Fruit fly (Drosophila melanogaster) whole organism, embryonic: ENCODE data around the gene CG12289.
A peak's percentile ranks its signal among the peaks of the same experiment; 100 is the strongest.

Experiments
- Blimp-1 ChIP-seq: fragments of 200-800 bp; sonication (Bioruptor generic); optimal IDR thresholded peaks from 3 replicates; lab custom pipeline; 2018; ENCODE audit warnings: missing biosample characterization, missing genetic modification characterization, mild to moderate bottlenecking, moderate library complexity, missing genetic modification reagents
- CG12219 ChIP-seq: fragments of 200-800 bp; sonication (Bioruptor generic); optimal IDR thresholded peaks from 3 replicates; lab custom pipeline; 2018; ENCODE audit warnings: missing biosample characterization, mild to moderate bottlenecking, missing genetic modification characterization
- CG12659 ChIP-seq: fragments of 200-800 bp; sonication (Bioruptor generic); optimal IDR thresholded peaks from 3 replicates; lab custom pipeline; 2017; ENCODE audit warnings: mild to moderate bottlenecking, missing biosample characterization, missing genetic modification reagents, missing genetic modification characterization
- CG15073 ChIP-seq: fragments of 200-800 bp; sonication (Bioruptor generic); optimal IDR thresholded peaks from 2 replicates; lab custom pipeline; 2016; ENCODE audit warnings: missing biosample characterization, missing genetic modification characterization
- CG15601 ChIP-seq: fragments of 200-800 bp; sonication (Bioruptor generic); optimal IDR thresholded peaks from 3 replicates; lab custom pipeline; 2019; ENCODE audit warnings: missing biosample characterization, mild to moderate bottlenecking, missing genetic modification characterization, moderate library complexity
- CG18599 ChIP-seq: fragments of 200-800 bp; sonication (Bioruptor generic); optimal IDR thresholded peaks from 3 replicates; lab custom pipeline; 2017; ENCODE audit warnings: missing biosample characterization, missing genetic modification characterization, mild to moderate bottlenecking, moderate library complexity, missing genetic modification reagents
- CG3163 ChIP-seq: fragments of 200-800 bp; sonication (Bioruptor generic); optimal IDR thresholded peaks from 3 replicates; lab custom pipeline; 2016; ENCODE audit warnings: missing biosample characterization, missing genetic modification characterization
- CG32767 ChIP-seq: fragments of 200-800 bp; sonication (Bioruptor generic); IDR thresholded peaks from 2 replicates; pipeline ENCODE4 v1.3.6; 2022; ENCODE audit warnings: missing biosample characterization, missing genetic modification characterization
- CG43689 ChIP-seq: fragments of 200-800 bp; sonication (Bioruptor generic); IDR thresholded peaks from 2 replicates; pipeline ENCODE4 v1.3.6; 2022; ENCODE audit warnings: missing biosample characterization, missing genetic modification characterization
- CG4707 ChIP-seq: fragments of 200-800 bp; sonication (Bioruptor generic); optimal IDR thresholded peaks from 2 replicates; lab custom pipeline; 2018; ENCODE audit warnings: missing biosample characterization, mild to moderate bottlenecking, missing genetic modification characterization, moderate library complexity
- CG6689 ChIP-seq: fragments of 200-800 bp; sonication (Bioruptor generic); IDR thresholded peaks from 2 replicates; pipeline ENCODE4 v1.3.6; 2022; ENCODE audit warnings: missing biosample characterization, missing genetic modification characterization
- CG7372 ChIP-seq: fragments of 200-800 bp; sonication (Bioruptor generic); IDR thresholded peaks from 2 replicates; pipeline ENCODE4 v1.3.6; 2022; ENCODE audit warnings: missing biosample characterization, missing genetic modification characterization
- CG9727 ChIP-seq: fragments of 200-800 bp; sonication (Bioruptor generic); optimal IDR thresholded peaks from 3 replicates; lab custom pipeline; 2017; ENCODE audit warnings: missing biosample characterization, mild to moderate bottlenecking, missing genetic modification characterization
- Camta ChIP-seq: fragments of 200-800 bp; sonication (Bioruptor generic); optimal IDR thresholded peaks from 2 replicates; lab custom pipeline; 2016; ENCODE audit warnings: missing biosample characterization, missing genetic modification characterization
- CoRest ChIP-seq: fragments of 200-800 bp; sonication (Bioruptor generic); optimal IDR thresholded peaks from 3 replicates; lab custom pipeline; 2018; ENCODE audit warnings: missing biosample characterization, mild to moderate bottlenecking, missing genetic modification characterization, moderate library complexity
- CrebB ChIP-seq: fragments of 200-800 bp; sonication (Bioruptor generic); optimal IDR thresholded peaks from 3 replicates; lab custom pipeline; 2018; ENCODE audit warnings: missing biosample characterization, mild to moderate bottlenecking, missing genetic modification characterization
- Dip3 ChIP-seq: fragments of 200-800 bp; sonication (Bioruptor generic); optimal IDR thresholded peaks from 3 replicates; lab custom pipeline; 2016; ENCODE audit warnings: missing biosample characterization, missing genetic modification characterization
- ERR ChIP-seq: fragments of 200-800 bp; sonication (Bioruptor generic); optimal IDR thresholded peaks from 2 replicates; lab custom pipeline; 2016; ENCODE audit warnings: missing biosample characterization, missing genetic modification characterization
- GATAe ChIP-seq: fragments of 200-800 bp; sonication (Bioruptor generic); conservative IDR thresholded peaks from 2 replicates; pipeline ENCODE4 v1.3.6; 2022; ENCODE audit warnings: missing biosample characterization, missing genetic modification characterization
- HLH4C ChIP-seq: fragments of 200-800 bp; sonication (Bioruptor generic); IDR thresholded peaks from 3 replicates; pipeline ENCODE4 v1.3.6; 2022; ENCODE audit warnings: missing biosample characterization, missing genetic modification characterization; ENCODE audit not compliant: partially characterized antibody
- MTF-1 ChIP-seq: fragments of 200-800 bp; sonication (Bioruptor generic); optimal IDR thresholded peaks from 2 replicates; lab custom pipeline; 2018; ENCODE audit warnings: missing biosample characterization, mild to moderate bottlenecking, missing genetic modification characterization, borderline replicate concordance
- Meics ChIP-seq: fragments of 200-800 bp; sonication (Bioruptor generic); optimal IDR thresholded peaks from 2 replicates; lab custom pipeline; 2017; ENCODE audit warnings: missing biosample characterization, mild to moderate bottlenecking, missing genetic modification characterization
- Myb ChIP-seq: fragments of 200-800 bp; sonication (Bioruptor generic); optimal IDR thresholded peaks from 2 replicates; lab custom pipeline; 2016; ENCODE audit warnings: missing biosample characterization, missing genetic modification characterization
- Neu2 ChIP-seq: fragments of 200-800 bp; sonication (Bioruptor generic); optimal IDR thresholded peaks from 3 replicates; lab custom pipeline; 2016; ENCODE audit warnings: missing biosample characterization, missing genetic modification characterization, borderline replicate concordance
- ap ChIP-seq: fragments of 200-800 bp; sonication (Bioruptor generic); IDR thresholded peaks from 2 replicates; pipeline ENCODE4 v1.3.6; 2022; ENCODE audit warnings: missing biosample characterization, missing genetic modification characterization
- bbx ChIP-seq: fragments of 200-800 bp; sonication (Bioruptor generic); IDR thresholded peaks from 2 replicates; pipeline ENCODE4 v1.3.6; 2022; ENCODE audit warnings: missing biosample characterization, missing genetic modification characterization; ENCODE audit not compliant: partially characterized antibody
- bigmax ChIP-seq: fragments of 200-800 bp; sonication (Bioruptor generic); optimal IDR thresholded peaks from 2 replicates; lab custom pipeline; 2018; ENCODE audit warnings: missing biosample characterization, mild to moderate bottlenecking, missing genetic modification characterization
- bowl ChIP-seq: fragments of 200-800 bp; sonication (Bioruptor generic); IDR thresholded peaks from 2 replicates; pipeline ENCODE4 v1.3.6; 2022; ENCODE audit warnings: missing biosample characterization, missing genetic modification characterization
- crol ChIP-seq: fragments of 200-800 bp; sonication (Bioruptor generic); IDR thresholded peaks from 2 replicates; pipeline ENCODE4 v1.3.6; 2022; ENCODE audit warnings: missing biosample characterization, missing genetic modification characterization
- disco-r ChIP-seq: fragments of 200-800 bp; sonication (Bioruptor generic); optimal IDR thresholded peaks from 2 replicates; lab custom pipeline; 2016; ENCODE audit warnings: missing biosample characterization, missing genetic modification characterization
- dm ChIP-seq: fragments of 200-800 bp; sonication (Bioruptor generic); optimal IDR thresholded peaks from 3 replicates; lab custom pipeline; 2016; ENCODE audit warnings: missing biosample characterization, missing genetic modification characterization
- ewg ChIP-seq: fragments of 200-800 bp; sonication (Bioruptor generic); optimal IDR thresholded peaks from 3 replicates; lab custom pipeline; 2017; ENCODE audit warnings: mild to moderate bottlenecking, missing biosample characterization, missing genetic modification reagents, missing genetic modification characterization
- fd102C ChIP-seq: fragments of 200-800 bp; sonication (Bioruptor generic); optimal IDR thresholded peaks from 2 replicates; lab custom pipeline; 2018; ENCODE audit warnings: missing biosample characterization, mild to moderate bottlenecking, missing genetic modification characterization, moderate library complexity
- fd3F ChIP-seq: fragments of 200-800 bp; sonication (Bioruptor generic); optimal IDR thresholded peaks from 2 replicates; lab custom pipeline; 2018; ENCODE audit warnings: missing biosample characterization, mild to moderate bottlenecking, missing genetic modification characterization, moderate library complexity
- h ChIP-seq: fragments of >200 bp; optimal IDR thresholded peaks from 2 replicates; lab custom pipeline; 2017
- her ChIP-seq: fragments of 200-800 bp; sonication (Bioruptor generic); optimal IDR thresholded peaks from 2 replicates; lab custom pipeline; 2016; ENCODE audit warnings: missing biosample characterization, missing genetic modification characterization
- insv ChIP-seq, 2 experiments: fragments of 200-800 bp; sonication (Bioruptor generic); optimal IDR thresholded peaks; 3 replicates each; lab custom pipeline; 2016 to 2018; ENCODE audit warnings: missing biosample characterization in 2 of 2, missing genetic modification characterization in 2 of 2
- kah ChIP-seq: fragments of 200-800 bp; sonication (Bioruptor generic); optimal IDR thresholded peaks from 2 replicates; lab custom pipeline; 2018; ENCODE audit warnings: missing biosample characterization, mild to moderate bottlenecking, missing genetic modification characterization
- knrl ChIP-seq: fragments of 200-800 bp; sonication (Bioruptor generic); IDR thresholded peaks from 3 replicates; pipeline ENCODE4 v1.3.6; 2022; ENCODE audit warnings: missing biosample characterization, missing genetic modification characterization; ENCODE audit not compliant: partially characterized antibody
- org-1 ChIP-seq: fragments of 200-800 bp; sonication (Bioruptor generic); optimal IDR thresholded peaks from 2 replicates; lab custom pipeline; 2017; ENCODE audit warnings: missing biosample characterization, missing genetic modification characterization
- pb ChIP-seq: fragments of 200-800 bp; sonication (Bioruptor generic); optimal IDR thresholded peaks from 3 replicates; lab custom pipeline; 2016; ENCODE audit warnings: missing biosample characterization, missing genetic modification characterization
- pita ChIP-seq: fragments of 200-800 bp; sonication (Bioruptor generic); optimal IDR thresholded peaks from 2 replicates; lab custom pipeline; 2017; ENCODE audit warnings: missing biosample characterization, mild to moderate bottlenecking, missing genetic modification characterization
- scrt ChIP-seq: fragments of 200-800 bp; sonication (Bioruptor generic); optimal IDR thresholded peaks from 2 replicates; lab custom pipeline; 2018; ENCODE audit warnings: missing biosample characterization, mild to moderate bottlenecking, missing genetic modification characterization, moderate library complexity
- sim ChIP-seq: fragments of 200-800 bp; sonication (Bioruptor generic); IDR thresholded peaks from 2 replicates; pipeline ENCODE4 v1.3.6; 2022; ENCODE audit warnings: missing biosample characterization, missing genetic modification characterization
- slbo ChIP-seq: fragments of 200-800 bp; sonication (Bioruptor generic); IDR thresholded peaks from 2 replicates; pipeline ENCODE4 v1.3.6; 2022; ENCODE audit warnings: missing biosample characterization, missing genetic modification characterization
- slp2 ChIP-seq: fragments of 200-800 bp; sonication (Bioruptor generic); optimal IDR thresholded peaks from 2 replicates; lab custom pipeline; 2016; ENCODE audit warnings: missing biosample characterization, missing genetic modification characterization
- unc-4 ChIP-seq: fragments of 200-800 bp; sonication (Bioruptor generic); IDR thresholded peaks from 2 replicates; pipeline ENCODE4 v1.3.6; 2022; ENCODE audit warnings: missing biosample characterization, missing genetic modification characterization; ENCODE audit not compliant: partially characterized antibody
- wdn ChIP-seq: fragments of 200-800 bp; sonication (Bioruptor generic); IDR thresholded peaks from 2 replicates; pipeline ENCODE4 v1.3.6; 2022; ENCODE audit warnings: missing biosample characterization, missing genetic modification characterization
- zf30C ChIP-seq: fragments of 200-800 bp; sonication (Bioruptor generic); optimal IDR thresholded peaks from 3 replicates; lab custom pipeline; 2018; ENCODE audit warnings: missing biosample characterization, mild to moderate bottlenecking, missing genetic modification characterization

CG12289 gene

DNA sequence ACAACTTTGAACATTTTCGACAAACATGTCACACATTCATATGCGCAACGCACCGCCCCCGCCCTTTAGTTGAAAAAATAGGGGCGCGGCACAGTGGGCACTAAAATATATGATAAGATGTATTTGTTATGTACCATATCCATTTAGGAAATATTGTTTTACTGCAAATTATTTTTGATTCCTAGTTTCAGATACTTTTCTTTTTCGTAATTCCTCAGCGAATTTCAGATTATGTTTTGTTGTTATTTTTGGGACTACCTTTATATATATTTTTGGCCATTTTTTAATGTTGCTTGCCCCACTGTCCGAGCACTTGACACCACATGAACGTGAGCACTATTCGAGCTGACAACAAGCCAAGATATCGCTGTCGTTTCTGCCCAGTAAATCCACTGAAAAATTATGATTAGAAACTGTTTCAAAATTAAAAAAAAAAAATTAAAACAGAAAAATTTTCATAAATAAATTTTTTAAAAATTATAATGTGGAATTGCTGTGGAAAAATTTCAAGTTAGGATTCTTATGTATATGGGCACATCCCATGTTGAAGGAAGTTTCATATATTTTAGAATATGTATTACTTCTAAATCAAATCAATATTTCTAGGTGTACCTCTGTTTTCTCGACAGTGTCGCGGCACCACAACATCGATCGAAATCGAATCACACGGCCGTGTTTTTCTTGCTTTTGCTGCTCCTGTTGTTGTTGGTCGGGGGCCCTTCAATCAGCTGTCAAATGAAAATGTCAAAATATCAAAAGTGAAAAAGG, 40.8 kb downstream of the CG12289 start (continued):
- TF ChIP-seq crol (GFP tag; lab: Robert Waterston, UW) (no peak), slp2 (peak; percentile 55), unc-4 (GFP tag; lab: Robert Waterston, UW) (no peak), HLH4C (GFP tag; lab: Robert Waterston, UW) (peak; percentile 34; the same call in 1 of the 3 replicates), CoRest (tag; lab: Kevin White, UChicago) (peak; percentile 94), CG15601 (tag; lab: Kevin White, UChicago) (peak; percentile 89), bbx (no peak), knrl (GFP tag; lab: Robert Waterston, UW) (peak; percentile 59; the same call in 2 of the 3 replicates), CG18599 (GFP tag; lab: Kevin White, UChicago) (peak; percentile 88), CG7372 (peak; percentile 82), disco-r (GFP tag; lab: Kevin White, UChicago) (peak; percentile 69), Myb (GFP tag; lab: Kevin White, UChicago) (no peak), CrebB (no peak), CG43689 (GFP tag; lab: Robert Waterston, UW) (peak; percentile 51), wdn (0 out of 2 replicates have a peak, but pooled peaks have one; percentile 14), ap (GFP tag; lab: Robert Waterston, UW) (peak; percentile 62), pita (GFP tag; lab: Kevin White, UChicago) (no peak), Blimp-1 (GFP tag; lab: Kevin White, UChicago) (peak; percentile 89), fd102C (GFP tag; lab: Kevin White, UChicago) (peak; percentile 30), CG9727 (GFP tag; lab: Kevin White, UChicago) (peak; percentile 95), CG32767 (peak; percentile 92), scrt (GFP tag; lab: Kevin White, UChicago) (peak; percentile 68), CG12219 (GFP tag; lab: Kevin White, UChicago) (peak; percentile 60), pb (GFP tag; lab: Kevin White, UChicago) (no peak), org-1 (GFP tag; lab: Kevin White, UChicago) (peak; percentile 55), h (lab: Kevin White, UChicago) (no peak), ERR (peak; percentile 38), her (GFP tag; lab: Kevin White, UChicago) (no peak), CG3163 (GFP tag; lab: Kevin White, UChicago) (no peak), MTF-1 (GFP tag; lab: Kevin White, UChicago) (peak; percentile 69), bowl (peak; percentile 47), Camta (GFP tag; lab: Kevin White, UChicago) (peak; percentile 65), kah (GFP tag; lab: Kevin White, UChicago) (peak; percentile 75), GATAe (GFP tag; lab: Robert Waterston, UW) (peak; percentile 36; the same call in 1 of the 2 replicates), CG4707 (GFP tag; lab: Kevin White, UChicago) (peak; percentile 94), fd3F (GFP tag; lab: Kevin White, UChicago) (peak; percentile 80), zf30C (peak; percentile 95), Neu2 (GFP tag; lab: Kevin White, UChicago) (no peak), Dip3 (GFP tag; lab: Kevin White, UChicago) (no peak), Meics (GFP tag; lab: Kevin White, UChicago) (peak; percentile 89), ewg (GFP tag; lab: Kevin White, UChicago) (peak; percentile 62), CG12659 (peak; percentile 93), insv (GFP tag; optimal IDR thresholded peaks at IDR 0.05; lab: Kevin White, UChicago) (no peak), CG15073 (GFP tag; lab: Kevin White, UChicago) (no peak), dm (GFP tag; lab: Kevin White, UChicago) (no peak), bigmax (GFP tag; lab: Kevin White, UChicago) (no peak), slbo (GFP tag; lab: Robert Waterston, UW) (peak; percentile 79), CG6689 (GFP tag; lab: Robert Waterston, UW) (peak; percentile 92), sim (GFP tag; lab: Robert Waterston, UW) (peak; percentile 73; the same call in 1 of the 2 replicates)
